Worm (Caenorhabditis elegans) whole organism, early embryonic: ENCODE measurements around the gene ctf-4.
A peak's percentile ranks its signal among the peaks of the same experiment; 100 is the strongest.

Experiments used
- aly-1 ChIP-seq: sonication (generic microtip); optimal IDR thresholded peaks from 2 replicates; lab custom pipeline; 2016; ENCODE audit warnings: missing genetic modification characterization, missing compliant biosample characterization
- ama-1 ChIP-seq: fragments of 150-350 bp; optimal IDR thresholded peaks from 2 replicates; lab custom pipeline; 2014
- ceh-13 ChIP-seq: fragments of 200-800 bp; sonication (Bioruptor generic); optimal IDR thresholded peaks from 2 replicates; lab custom pipeline; 2018; ENCODE audit warnings: mild to moderate bottlenecking, missing genetic modification characterization, missing compliant biosample characterization
- flt-1 ChIP-seq: fragments of 200-800 bp; sonication (Bioruptor generic); IDR thresholded peaks from 2 replicates; pipeline ENCODE4 v1.3.6; 2022; ENCODE audit warnings: missing genetic modification characterization, missing compliant biosample characterization
- hnd-1 ChIP-seq: sonication (generic microtip); optimal IDR thresholded peaks from 2 replicates; lab custom pipeline; 2016; ENCODE audit warnings: missing genetic modification characterization, missing compliant biosample characterization
- scrt-1 ChIP-seq: fragments of 200-800 bp; sonication (Bioruptor generic); IDR thresholded peaks from 2 replicates; pipeline ENCODE4 v1.3.6; 2022; ENCODE audit warnings: missing genetic modification characterization, missing compliant biosample characterization
- sea-1 ChIP-seq: fragments of 200-800 bp; sonication (Bioruptor generic); conservative IDR thresholded peaks from 2 replicates; pipeline ENCODE4 v1.3.6; 2022; ENCODE audit warnings: missing genetic modification characterization, missing compliant biosample characterization
- tra-4 ChIP-seq: sonication (generic microtip); optimal IDR thresholded peaks from 2 replicates; lab custom pipeline; 2017; ENCODE audit warnings: missing genetic modification characterization, missing compliant biosample characterization

DNA sequence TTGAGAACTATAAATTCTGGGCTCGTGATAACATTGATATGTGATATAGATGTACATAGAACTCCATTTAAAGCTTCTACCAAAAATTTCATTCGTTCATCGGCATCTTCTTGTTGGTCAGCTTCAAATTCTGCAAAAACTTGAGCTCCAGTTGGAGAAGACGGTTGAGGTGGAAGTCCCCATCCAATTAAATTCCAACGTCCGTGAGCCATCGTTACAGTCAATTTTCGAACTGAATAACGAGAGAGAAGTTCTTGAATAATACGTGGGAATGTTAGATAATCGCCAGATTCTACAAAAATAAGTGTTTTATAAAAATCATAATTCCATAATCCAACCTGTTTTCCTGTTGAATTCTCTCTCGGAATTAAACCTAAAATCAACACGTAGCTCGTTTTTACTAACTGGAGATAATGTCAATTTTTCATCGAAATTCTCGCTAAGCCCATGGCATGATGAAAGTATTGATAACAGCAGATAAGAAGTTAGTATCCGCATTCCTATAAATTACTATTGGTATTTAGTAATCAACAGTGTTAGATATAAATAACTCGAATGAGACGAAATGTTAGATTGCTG is 6.9 kb downstream of the ctf-4 start, which contains the start of gene pigt-1:
- TF ChIP-seq scrt-1 (GFP tag; lab: Robert Waterston, UW): no peak
- no peak for TF ChIP-seq flt-1 (GFP tag; lab: Robert Waterston, UW)
- TF ChIP-seq ama-1 (lab: Kevin White, UChicago): peak; percentile 37
- no peak for TF ChIP-seq ceh-13 (GFP tag; lab: Kevin White, UChicago)
- no peak for TF ChIP-seq aly-1 (tag; lab: Kevin White, UChicago)
- TF ChIP-seq sea-1: no peak
- no peak for TF ChIP-seq hnd-1
- no peak for TF ChIP-seq tra-4
